Worm (Caenorhabditis elegans): ENCODE data around the gene C53B4.2.

Gene C53B4.2

DNA sequence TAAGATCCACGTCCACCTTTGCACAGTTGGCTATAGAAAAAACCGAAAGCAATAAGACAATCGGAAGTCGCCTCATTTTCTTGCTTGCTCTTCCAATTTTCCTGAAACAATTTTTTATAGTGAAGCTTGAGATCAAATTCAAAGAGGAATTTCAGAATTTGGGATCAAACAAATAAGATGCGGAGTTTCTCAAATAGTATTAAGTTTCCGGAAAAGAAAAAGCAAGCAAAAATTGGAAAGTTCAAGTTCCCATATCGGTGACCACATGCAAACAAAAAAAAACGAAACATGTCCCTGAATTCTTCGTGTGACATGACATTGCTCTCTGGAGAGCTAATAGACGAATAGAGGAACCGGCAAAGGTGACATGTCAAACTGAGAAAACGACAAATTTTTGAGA, 39.3 kb downstream of the C53B4.2 start, which contains the start of gene unc-129:
TSS of gene unc-129 (minus strand) at position 101 of the 400 bp plus-strand sequence.
- TF ChIP-seq F55B11.4 (tag; optimal IDR thresholded peaks at IDR 0.05; ENCODE audit: borderline replicate concordance, insufficient read depth) = no peak
- no peak for TF ChIP-seq Y95B8A.8 (GFP tag; IDR thresholded peaks at IDR 0.05)
- TF ChIP-seq F57C9.4 (tag; optimal IDR thresholded peaks at IDR 0.05) = no peak
- TF ChIP-seq lsy-27 (tag; optimal IDR thresholded peaks at IDR 0.05; ENCODE audit: borderline replicate concordance, insufficient read depth) = no peak
- TF ChIP-seq let-607 (tag; optimal IDR thresholded peaks at IDR 0.05) = no peak
- TF ChIP-seq ztf-6 (GFP tag; IDR thresholded peaks at IDR 0.05) = no peak
- TF ChIP-seq madf-10 (tag; optimal IDR thresholded peaks at IDR 0.05) = no peak
- TF ChIP-seq F52B5.7 (tag; optimal IDR thresholded peaks at IDR 0.05) = no peak
- no peak for TF ChIP-seq let-526 (GFP tag; IDR thresholded peaks at IDR 0.05)
- TF ChIP-seq athp-1 (tag; optimal IDR thresholded peaks at IDR 0.05) = no peak
- TF ChIP-seq lag-1 (GFP tag; IDR thresholded peaks at IDR 0.05) = no peak
- no peak for TF ChIP-seq C17E4.6 (GFP tag; IDR thresholded peaks at IDR 0.05)
- TF ChIP-seq lin-35 (GFP tag; optimal IDR thresholded peaks at IDR 0.05) = no peak
- no peak for TF ChIP-seq him-1 (tag; optimal IDR thresholded peaks at IDR 0.05)
- no peak for TF ChIP-seq tlf-1 (GFP tag; optimal IDR thresholded peaks at IDR 0.05)

ce11 chrIV:9007947-9008346, 42.0 kb downstream of the C53B4.2 start:
- TF ChIP-seq bed-1 (GFP tag; IDR thresholded peaks at IDR 0.05) (no peak), ztf-25 (GFP tag; IDR thresholded peaks at IDR 0.05) (no peak), F55B11.4 (tag; optimal IDR thresholded peaks at IDR 0.05; ENCODE audit: borderline replicate concordance, insufficient read depth) (no peak), rpc-1 (optimal IDR thresholded peaks at IDR 0.05) (no peak), rpc-1 (tag; optimal IDR thresholded peaks at IDR 0.05) (no peak), lsy-27 (tag; optimal IDR thresholded peaks at IDR 0.05; ENCODE audit: borderline replicate concordance, insufficient read depth) (no peak), ceh-100 (GFP tag; IDR thresholded peaks at IDR 0.05) (no peak), nhr-27 (tag; optimal IDR thresholded peaks at IDR 0.05) (no peak), F10E7.11 (tag; optimal IDR thresholded peaks at IDR 0.05) (no peak), snpc-3.4 (tag; optimal IDR thresholded peaks at IDR 0.05) (no peak), B0336.3 (GFP tag; IDR thresholded peaks at IDR 0.05) (no peak), aptf-3 (GFP tag; IDR thresholded peaks at IDR 0.05) (no peak), B0035.1 (tag; optimal IDR thresholded peaks at IDR 0.05) (no peak), ekl-4 (GFP tag; IDR thresholded peaks at IDR 0.05) (no peak), F57C9.4 (tag; optimal IDR thresholded peaks at IDR 0.05) (no peak), lin-40 (tag; optimal IDR thresholded peaks at IDR 0.05) (no peak)

- peak; percentile 32; the same call in 1 of the 2 replicates for TF ChIP-seq hmg-1.2 (GFP tag; IDR thresholded peaks at IDR 0.05)
- peak; percentile 55 for TF ChIP-seq nhr-80 (tag; optimal IDR thresholded peaks at IDR 0.05)
- no peak for TF ChIP-seq Y67H2A.10 (GFP tag; conservative IDR thresholded peaks at IDR 0.05)
These were observed 44.3 kb downstream of the C53B4.2 start, which contains the start of gene C53D6.11 for ce11 chrIV:9010257-9010656. Gene C53D6.11 (plus strand): TSS chrIV:9010584.

ce11 chrIV:9016477-9016876, 50.5 kb downstream of the C53B4.2 start, which contains the start of gene acc-2:
Gene acc-2 (plus strand): TSS chrIV:9016777.
- TF ChIP-seq ztf-18 (tag; optimal IDR thresholded peaks at IDR 0.05) (no peak), T26A5.8 (tag; optimal IDR thresholded peaks at IDR 0.05) (no peak), athp-1 (tag; optimal IDR thresholded peaks at IDR 0.05) (no peak), ceh-27 (GFP tag; optimal IDR thresholded peaks at IDR 0.05) (no peak), pbrm-1 (GFP tag; IDR thresholded peaks at IDR 0.05) (no peak), snpc-1.3 (tag; optimal IDR thresholded peaks at IDR 0.05; ENCODE audit: insufficient read depth) (no peak), lir-1 (GFP tag; conservative IDR thresholded peaks at IDR 0.05) (no peak), F52B5.7 (tag; optimal IDR thresholded peaks at IDR 0.05) (no peak)

All from whole organism, young adult.